Fruit fly (Drosophila melanogaster): ENCODE results near the gene CG6712.

The CG6712 gene

dm6 chr2L:12055837-12056388, 40.4 kb downstream of the CG6712 start, which contains the start of the genes JhI-21, RpL7-like and CG34164 (continued):
- TF ChIP-seq CoRest (tag; optimal IDR thresholded peaks at IDR 0.05) (no peak), Ptx1 (GFP tag; IDR thresholded peaks at IDR 0.05) (no peak), CG4282 (GFP tag; optimal IDR thresholded peaks at IDR 0.05) (no peak), YL-1 (GFP tag; optimal IDR thresholded peaks at IDR 0.05) (peak; percentile 83), CG15601 (tag; optimal IDR thresholded peaks at IDR 0.05) (no peak), prd (optimal IDR thresholded peaks at IDR 0.05) (no peak), prd (GFP tag; IDR thresholded peaks at IDR 0.05) (no peak), slou (GFP tag; optimal IDR thresholded peaks at IDR 0.05) (no peak), chinmo (GFP tag; IDR thresholded peaks at IDR 0.05; ENCODE audit: partially characterized antibody) (peak; percentile 88; the same call in 2 of the 4 replicates), trem (tag; optimal IDR thresholded peaks at IDR 0.05) (peak; percentile 69), CG3995 (GFP tag; optimal IDR thresholded peaks at IDR 0.05) (no peak), peb (GFP tag; IDR thresholded peaks at IDR 0.05) (no peak), dati (GFP tag; IDR thresholded peaks at IDR 0.05) (no peak), vnd (GFP tag; IDR thresholded peaks at IDR 0.05; ENCODE audit: partially characterized antibody) (0 out of 3 replicates have a peak, but pooled peaks have one; percentile 20), CG8924 (tag; optimal IDR thresholded peaks at IDR 0.05) (peak; percentile 35), odd (GFP tag; optimal IDR thresholded peaks at IDR 0.05) (no peak), HLH4C (GFP tag; IDR thresholded peaks at IDR 0.05; ENCODE audit: partially characterized antibody) (peak; percentile 61; the same call in 2 of the 3 replicates), exex (tag; optimal IDR thresholded peaks at IDR 0.05) (no peak), stwl (tag; optimal IDR thresholded peaks at IDR 0.05) (peak; percentile 32), esg (GFP tag; conservative IDR thresholded peaks at IDR 0.05) (no peak), CG16813 (GFP tag; IDR thresholded peaks at IDR 0.05; ENCODE audit: partially characterized antibody) (peak; percentile 56; the same call in 2 of the 3 replicates), lov (optimal IDR thresholded peaks at IDR 0.05) (no peak), lov (GFP tag; IDR thresholded peaks at IDR 0.05) (no peak), BEAF-32 (GFP tag; optimal IDR thresholded peaks at IDR 0.05) (peak; percentile 71), CG4424 (GFP tag; optimal IDR thresholded peaks at IDR 0.05) (peak; percentile 38), disco-r (GFP tag; optimal IDR thresholded peaks at IDR 0.05) (no peak), Ada2b (GFP tag; IDR thresholded peaks at IDR 0.05) (no peak), Eip74EF (GFP tag; optimal IDR thresholded peaks at IDR 0.05) (peak in 1 of 2 experiments; percentile 35), CG8359 (GFP tag; optimal IDR thresholded peaks at IDR 0.05; ENCODE audit: borderline replicate concordance) (no peak), CG4328 (GFP tag; optimal IDR thresholded peaks at IDR 0.05) (no peak), Dbx (GFP tag; IDR thresholded peaks at IDR 0.05) (no peak), Adf1 (GFP tag; IDR thresholded peaks at IDR 0.05) (no peak), Atf6 (GFP tag; IDR thresholded peaks at IDR 0.05) (no peak), crp (GFP tag; optimal IDR thresholded peaks at IDR 0.05) (peak in 1 of 2 experiments; percentile 79), oc (tag; optimal IDR thresholded peaks at IDR 0.05) (no peak), CG13624 (GFP tag; optimal IDR thresholded peaks at IDR 0.05) (no peak), rib (GFP tag; IDR thresholded peaks at IDR 0.05) (no peak), CG8290 (GFP tag; optimal IDR thresholded peaks at IDR 0.05) (no peak), CG8290 (tag; optimal IDR thresholded peaks at IDR 0.05) (no peak), CG32772 (GFP tag; IDR thresholded peaks at IDR 0.05) (no peak), CG8478 (optimal IDR thresholded peaks at IDR 0.05) (no peak), scrt (GFP tag; optimal IDR thresholded peaks at IDR 0.05) (peak; percentile 97), NK7.1 (GFP tag; optimal IDR thresholded peaks at IDR 0.05) (no peak), CG12155 (GFP tag; optimal IDR thresholded peaks at IDR 0.05) (no peak), tna (GFP tag; IDR thresholded peaks at IDR 0.05; ENCODE audit: partially characterized antibody) (peak; percentile 17; the same call in 1 of the 2 replicates), Vsx1 (GFP tag; optimal IDR thresholded peaks at IDR 0.05) (no peak), CG6813 (GFP tag; optimal IDR thresholded peaks at IDR 0.05) (no peak), CG10267 (tag; optimal IDR thresholded peaks at IDR 0.05) (peak; percentile 65), CG9437 (GFP tag; optimal IDR thresholded peaks at IDR 0.05) (no peak), Oaz (GFP tag; IDR thresholded peaks at IDR 0.05) (no peak), CG8089 (GFP tag; optimal IDR thresholded peaks at IDR 0.05) (no peak)

All from whole organism, embryonic.